Worm (Caenorhabditis elegans) whole organism, L1 larva: ENCODE results near the gene hlh-34.

Source experiments
- C16A3.4 ChIP-seq: fragments of 150-350 bp; optimal IDR thresholded peaks from 2 replicates; lab custom pipeline; 2014; ENCODE audit warnings: missing biosample characterization, missing genetic modification characterization
- dpl-1 ChIP-seq, 3 experiments: fragments of 150-350 bp in 2 of 3; sonication (generic microtip) in 1 of 3; optimal IDR thresholded peaks; 2 replicates each; lab custom pipeline; 2014 to 2017; ENCODE audit warnings: missing biosample characterization in 3 of 3, missing genetic modification characterization in 3 of 3, missing genetic modification reagents in 3 of 3
- nhr-12 ChIP-seq: sonication (generic microtip); optimal IDR thresholded peaks from 2 replicates; lab custom pipeline; 2017; ENCODE audit warnings: missing biosample characterization, missing genetic modification characterization
- nhr-19 ChIP-seq: fragments of 200-800 bp; sonication (Bioruptor generic); conservative IDR thresholded peaks from 2 replicates; pipeline ENCODE4 v1.3.6; 2022; ENCODE audit warnings: missing genetic modification characterization, missing compliant biosample characterization
- pax-3 ChIP-seq: fragments of 200-800 bp; sonication (Bioruptor generic); optimal IDR thresholded peaks from 2 replicates; lab custom pipeline; 2018; ENCODE audit warnings: mild to moderate bottlenecking, missing genetic modification characterization, moderate library complexity, missing compliant biosample characterization
- swsn-7 ChIP-seq: sonication (generic microtip); optimal IDR thresholded peaks from 2 replicates; lab custom pipeline; 2016; ENCODE audit warnings: missing genetic modification characterization, missing compliant biosample characterization
- tbx-2 ChIP-seq: sonication (generic microtip); optimal IDR thresholded peaks from 2 replicates; lab custom pipeline; 2016; ENCODE audit warnings: missing genetic modification characterization, missing compliant biosample characterization
- unc-62 ChIP-seq: fragments of 150-350 bp; optimal IDR thresholded peaks from 2 replicates; lab custom pipeline; 2014; ENCODE audit warnings: missing biosample characterization, missing genetic modification reagents, missing genetic modification characterization
- vab-15 ChIP-seq: sonication (generic microtip); optimal IDR thresholded peaks from 2 replicates; lab custom pipeline; 2017; ENCODE audit warnings: missing genotype, mild to moderate bottlenecking, missing genetic modification characterization, missing compliant biosample characterization
- ztf-4 ChIP-seq: fragments of 150-350 bp; optimal IDR thresholded peaks from 2 replicates; lab custom pipeline; 2014; ENCODE audit warnings: missing biosample characterization, missing genetic modification characterization

DNA sequence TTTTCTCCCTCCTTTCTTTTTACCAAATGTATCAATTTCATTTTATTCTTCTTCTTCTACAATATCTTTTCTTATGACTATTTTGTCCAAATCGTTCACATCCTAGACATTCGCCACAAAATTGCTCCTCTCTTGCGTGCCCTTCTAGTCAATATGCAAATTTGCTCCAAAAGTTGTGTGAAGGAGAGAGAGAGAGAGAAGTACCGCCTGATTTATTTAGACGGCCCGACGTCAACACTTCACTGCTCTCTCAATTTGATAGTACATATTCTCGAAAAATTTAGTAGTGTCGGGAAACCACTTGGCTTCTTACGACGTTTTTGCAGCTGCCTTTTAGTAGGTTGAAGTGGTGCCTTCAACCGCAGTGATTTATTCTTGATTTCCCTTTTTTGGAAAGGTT lies 20.7 kb downstream of the hlh-34 start:
- no peak for TF ChIP-seq swsn-7 (tag; lab: Kevin White, UChicago)
- TF ChIP-seq ztf-4 = no peak
- no peak for TF ChIP-seq nhr-19
- no peak for TF ChIP-seq vab-15
- TF ChIP-seq unc-62 (GFP tag; lab: Kevin White, UChicago) = no peak
- no peak for TF ChIP-seq tbx-2
- no peak for TF ChIP-seq pax-3 (tag; lab: Kevin White, UChicago)
- no peak for TF ChIP-seq nhr-12
- TF ChIP-seq dpl-1 (GFP tag; optimal IDR thresholded peaks at IDR 0.05; lab: Kevin White, UChicago) = no peak
- no peak for TF ChIP-seq C16A3.4
